Fruit fly (Drosophila melanogaster) whole organism, embryonic: ENCODE data around the gene CG15212.

Experiments used
- Blimp-1 ChIP-seq: fragments of 200-800 bp; sonication (Bioruptor generic); optimal IDR thresholded peaks from 3 replicates; lab custom pipeline; 2018; ENCODE audit warnings: missing biosample characterization, missing genetic modification characterization, mild to moderate bottlenecking, moderate library complexity, missing genetic modification reagents
- CG10431 ChIP-seq: fragments of 200-800 bp; sonication (Bioruptor generic); optimal IDR thresholded peaks from 3 replicates; lab custom pipeline; 2018; ENCODE audit warnings: missing biosample characterization, mild to moderate bottlenecking, missing genetic modification characterization
- CG12744 ChIP-seq: fragments of 200-800 bp; sonication (Bioruptor generic); optimal IDR thresholded peaks from 2 replicates; lab custom pipeline; 2016; ENCODE audit warnings: missing biosample characterization, missing genetic modification characterization
- CG13296 ChIP-seq: fragments of 200-800 bp; sonication (Bioruptor generic); optimal IDR thresholded peaks from 3 replicates; lab custom pipeline; 2018; ENCODE audit warnings: missing biosample characterization, mild to moderate bottlenecking, missing genetic modification characterization
- CG14050 ChIP-seq: fragments of 200-800 bp; sonication (Bioruptor generic); IDR thresholded peaks from 3 replicates; pipeline ENCODE4 v1.3.6; 2022; ENCODE audit warnings: missing biosample characterization, missing genetic modification characterization
- CG14441 ChIP-seq: fragments of 200-800 bp; sonication (Bioruptor generic); IDR thresholded peaks from 2 replicates; pipeline ENCODE4 v1.3.6; 2022; ENCODE audit warnings: missing biosample characterization, missing genetic modification characterization
- CG14667 ChIP-seq: fragments of 200-800 bp; sonication (Bioruptor generic); IDR thresholded peaks from 2 replicates; pipeline ENCODE4 v1.3.6; 2022; ENCODE audit warnings: missing biosample characterization, missing genetic modification characterization
- CG15514 ChIP-seq: fragments of 200-800 bp; sonication (Bioruptor generic); optimal IDR thresholded peaks from 3 replicates; lab custom pipeline; 2017; ENCODE audit warnings: missing biosample characterization, missing genetic modification characterization, mild to moderate bottlenecking, moderate library complexity, missing genetic modification reagents
- CG17385 ChIP-seq: fragments of 200-800 bp; sonication (Bioruptor generic); optimal IDR thresholded peaks from 3 replicates; lab custom pipeline; 2018; ENCODE audit warnings: missing biosample characterization, mild to moderate bottlenecking, missing genetic modification characterization
- CG18262 ChIP-seq: fragments of 200-800 bp; optimal IDR thresholded peaks from 3 replicates; lab custom pipeline; 2019; ENCODE audit warnings: missing biosample characterization, mild to moderate bottlenecking, missing genetic modification characterization, moderate library complexity
- CG18619 ChIP-seq: fragments of 200-800 bp; sonication (Bioruptor generic); optimal IDR thresholded peaks from 3 replicates; lab custom pipeline; 2017; ENCODE audit warnings: missing biosample characterization, mild to moderate bottlenecking, missing genetic modification characterization
- CG30431 ChIP-seq: fragments of 200-800 bp; sonication (Bioruptor generic); optimal IDR thresholded peaks from 2 replicates; lab custom pipeline; 2017; ENCODE audit warnings: missing biosample characterization, missing genetic modification characterization
- CG6175 ChIP-seq: fragments of 200-800 bp; sonication (Bioruptor generic); IDR thresholded peaks from 3 replicates; pipeline ENCODE4 v1.3.6; 2022; ENCODE audit warnings: missing biosample characterization, missing genetic modification characterization
- Chrac-16 ChIP-seq: fragments of 200-800 bp; sonication (Bioruptor generic); optimal IDR thresholded peaks from 3 replicates; lab custom pipeline; 2016; ENCODE audit warnings: missing biosample characterization, missing genetic modification characterization
- Dp ChIP-seq: fragments of 200-800 bp; sonication (Bioruptor generic); optimal IDR thresholded peaks from 2 replicates; lab custom pipeline; 2018; ENCODE audit warnings: missing biosample characterization, mild to moderate bottlenecking, missing genetic modification characterization, moderate library complexity
- E2f2 ChIP-seq: fragments of 200-800 bp; sonication (Bioruptor generic); IDR thresholded peaks from 2 replicates; pipeline ENCODE4 v1.3.6; 2022; ENCODE audit warnings: missing biosample characterization, missing genetic modification characterization
- ERR ChIP-seq: fragments of 200-800 bp; sonication (Bioruptor generic); optimal IDR thresholded peaks from 2 replicates; lab custom pipeline; 2016; ENCODE audit warnings: missing biosample characterization, missing genetic modification characterization
- Fer1 ChIP-seq: fragments of 200-800 bp; sonication (Bioruptor generic); optimal IDR thresholded peaks from 2 replicates; lab custom pipeline; 2017; ENCODE audit warnings: missing biosample characterization, mild to moderate bottlenecking, missing genetic modification characterization
- Gsc ChIP-seq: fragments of 200-800 bp; sonication (Bioruptor generic); IDR thresholded peaks from 2 replicates; pipeline ENCODE4 v1.3.6; 2022; ENCODE audit warnings: missing biosample characterization, missing genetic modification characterization
- HLH4C ChIP-seq: fragments of 200-800 bp; sonication (Bioruptor generic); IDR thresholded peaks from 3 replicates; pipeline ENCODE4 v1.3.6; 2022; ENCODE audit warnings: missing biosample characterization, missing genetic modification characterization; ENCODE audit not compliant: partially characterized antibody
- Hr39 ChIP-seq: fragments of >200 bp; optimal IDR thresholded peaks from 2 replicates; lab custom pipeline; 2017
- Hr78 ChIP-seq, 2 experiments: fragments of 200-800 bp in 1 of 2; fragments of >200 bp in 1 of 2; sonication (Bioruptor generic) in 1 of 2; optimal IDR thresholded peaks; 2 replicates each; lab custom pipeline; 2017 to 2019; ENCODE audit warnings: missing biosample characterization in 2 of 2, missing genetic modification characterization in 2 of 2, mild to moderate bottlenecking in 1 of 2, moderate library complexity in 1 of 2
- MBD-R2 ChIP-seq: fragments of 200-800 bp; sonication (Bioruptor generic); IDR thresholded peaks from 2 replicates; pipeline ENCODE4 v1.3.6; 2022; ENCODE audit warnings: missing biosample characterization, missing genetic modification characterization
- MESR4 ChIP-seq: fragments of 200-800 bp; sonication (Bioruptor generic); optimal IDR thresholded peaks from 2 replicates; lab custom pipeline; 2018; ENCODE audit warnings: missing biosample characterization, mild to moderate bottlenecking, missing genetic modification characterization, moderate library complexity
- Med ChIP-seq: fragments of 200-800 bp; sonication (Bioruptor generic); peaks from one replicate; lab custom pipeline; 2016; ENCODE audit warnings: missing biosample characterization, missing genetic modification characterization, mild to moderate bottlenecking, inconsistent platforms, moderate library complexity
- Opbp ChIP-seq: fragments of 200-800 bp; sonication (Bioruptor generic); IDR thresholded peaks from 3 replicates; pipeline ENCODE4 v1.3.6; 2022; ENCODE audit warnings: missing biosample characterization, missing genetic modification characterization; ENCODE audit not compliant: partially characterized antibody
- Pdp1 ChIP-seq, 2 experiments: fragments of 200-800 bp; sonication (Bioruptor generic); optimal IDR thresholded peaks; 3 replicates each; lab custom pipeline; 2016; ENCODE audit warnings: missing biosample characterization in 2 of 2, missing genetic modification characterization in 2 of 2, mild to moderate bottlenecking in 1 of 2, moderate library complexity in 1 of 2
- Poxn ChIP-seq: fragments of 200-800 bp; sonication (Bioruptor generic); IDR thresholded peaks from 2 replicates; pipeline ENCODE4 v1.3.6; 2022; ENCODE audit warnings: missing biosample characterization, missing genetic modification characterization
- Ptx1 ChIP-seq: fragments of 200-800 bp; sonication (Bioruptor generic); IDR thresholded peaks from 2 replicates; pipeline ENCODE4 v1.3.6; 2022; ENCODE audit warnings: missing biosample characterization, missing genetic modification characterization
- Rfx ChIP-seq: fragments of 200-800 bp; sonication (Bioruptor generic); IDR thresholded peaks from 2 replicates; pipeline ENCODE4 v1.3.6; 2022; ENCODE audit warnings: missing biosample characterization, missing genetic modification characterization
- Stat92E ChIP-seq, 3 experiments: fragments of >200 bp in 2 of 3; fragments of 200-800 bp in 1 of 3; sonication (Bioruptor generic) in 1 of 3; optimal IDR thresholded peaks; 2 replicates each; lab custom pipeline; 2017 to 2019; ENCODE audit warnings: missing biosample characterization in 3 of 3, missing genetic modification characterization in 3 of 3, mild to moderate bottlenecking in 1 of 3, moderate library complexity in 1 of 3
- Tbp ChIP-seq: fragments of >200 bp; optimal IDR thresholded peaks from 2 replicates; lab custom pipeline; 2018; ENCODE audit warnings: missing biosample characterization, missing genetic modification characterization
- bsh ChIP-seq, 2 experiments: fragments of 200-800 bp; sonication (Bioruptor generic); optimal IDR thresholded peaks; 2 replicates each; lab custom pipeline; 2017 to 2018; ENCODE audit warnings: mild to moderate bottlenecking in 2 of 2, missing biosample characterization in 2 of 2, missing genetic modification characterization in 2 of 2, moderate library complexity in 1 of 2
- crp ChIP-seq, 2 experiments: fragments of 200-800 bp; sonication (Bioruptor generic); optimal IDR thresholded peaks; 2 replicates in 1 of 2; 3 replicates in 1 of 2; lab custom pipeline; 2017; ENCODE audit warnings: missing biosample characterization in 2 of 2, missing genetic modification characterization in 2 of 2, mild to moderate bottlenecking in 1 of 2, moderate library complexity in 1 of 2
- exex ChIP-seq: fragments of 200-800 bp; sonication (Bioruptor generic); optimal IDR thresholded peaks from 4 replicates; lab custom pipeline; 2018; ENCODE audit warnings: missing biosample characterization, mild to moderate bottlenecking, missing genetic modification characterization, moderate library complexity
- gsb-n ChIP-seq: fragments of 200-800 bp; sonication (Bioruptor generic); optimal IDR thresholded peaks from 3 replicates; lab custom pipeline; 2018; ENCODE audit warnings: missing biosample characterization, mild to moderate bottlenecking, missing genetic modification characterization
- nom ChIP-seq: fragments of 200-800 bp; sonication (Bioruptor generic); optimal IDR thresholded peaks from 2 replicates; lab custom pipeline; 2017; ENCODE audit warnings: missing biosample characterization, missing genetic modification characterization, mild to moderate bottlenecking, moderate library complexity, missing genetic modification reagents
- org-1 ChIP-seq: fragments of 200-800 bp; sonication (Bioruptor generic); optimal IDR thresholded peaks from 2 replicates; lab custom pipeline; 2017; ENCODE audit warnings: missing biosample characterization, missing genetic modification characterization
- p53 ChIP-seq: fragments of 200-800 bp; sonication (Bioruptor generic); optimal IDR thresholded peaks from 2 replicates; lab custom pipeline; 2016; ENCODE audit warnings: missing biosample characterization, missing genetic modification characterization
- prd ChIP-seq, 3 experiments: fragments of >200 bp in 2 of 3; fragments of 200-800 bp in 1 of 3; sonication (Bioruptor generic) in 1 of 3; optimal IDR thresholded peaks in 2 of 3; IDR thresholded peaks in 1 of 3; 2 replicates in 2 of 3; 3 replicates in 1 of 3; pipeline versions ENCODE4 v1.3.6 to Lab custom; 2017 to 2022; ENCODE audit warnings: missing biosample characterization in 1 of 3, missing genetic modification characterization in 1 of 3
- pum ChIP-seq: fragments of 200-800 bp; sonication (Bioruptor generic); optimal IDR thresholded peaks from 2 replicates; lab custom pipeline; 2016; ENCODE audit warnings: missing biosample characterization, missing genetic modification characterization
- pzg ChIP-seq: fragments of 200-800 bp; sonication (Bioruptor generic); optimal IDR thresholded peaks from 3 replicates; lab custom pipeline; 2018; ENCODE audit warnings: missing biosample characterization, mild to moderate bottlenecking, missing genetic modification characterization, moderate library complexity
- sens ChIP-seq: fragments of 200-800 bp; sonication (Bioruptor generic); peaks from one replicate; lab custom pipeline; 2016; ENCODE audit warnings: missing biosample characterization, missing genetic modification characterization
- tap ChIP-seq: fragments of 200-800 bp; optimal IDR thresholded peaks from 3 replicates; lab custom pipeline; 2019; ENCODE audit warnings: missing biosample characterization, mild to moderate bottlenecking, missing genetic modification characterization, moderate library complexity

The CG15212 gene

DNA sequence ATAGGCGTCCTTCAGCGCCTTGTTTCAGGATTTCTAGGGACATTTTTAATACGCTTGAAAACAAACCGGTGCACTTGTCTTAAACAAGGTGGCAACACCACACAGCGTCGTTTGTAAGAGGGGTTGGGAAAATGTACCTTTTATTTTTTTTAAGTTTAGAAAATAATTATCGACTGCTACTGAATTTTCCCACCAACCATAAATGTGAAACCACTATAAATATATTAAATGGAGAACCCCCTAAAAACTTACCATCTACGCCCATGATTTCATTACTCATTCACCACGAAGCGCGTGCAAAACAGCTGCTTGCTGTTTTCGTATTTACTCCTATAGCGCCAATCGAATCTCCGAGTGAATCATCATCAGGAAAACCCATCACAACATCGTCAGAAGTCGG lies 8.0 kb downstream of the CG15212 start, which contains the start of the genes Tcs5 and CHMP2B (continued):
- TF ChIP-seq CG14667 (GFP tag; lab: Robert Waterston, UW), result peak; percentile 100
- TF ChIP-seq, all 482 proteins: peak for 447

DNA sequence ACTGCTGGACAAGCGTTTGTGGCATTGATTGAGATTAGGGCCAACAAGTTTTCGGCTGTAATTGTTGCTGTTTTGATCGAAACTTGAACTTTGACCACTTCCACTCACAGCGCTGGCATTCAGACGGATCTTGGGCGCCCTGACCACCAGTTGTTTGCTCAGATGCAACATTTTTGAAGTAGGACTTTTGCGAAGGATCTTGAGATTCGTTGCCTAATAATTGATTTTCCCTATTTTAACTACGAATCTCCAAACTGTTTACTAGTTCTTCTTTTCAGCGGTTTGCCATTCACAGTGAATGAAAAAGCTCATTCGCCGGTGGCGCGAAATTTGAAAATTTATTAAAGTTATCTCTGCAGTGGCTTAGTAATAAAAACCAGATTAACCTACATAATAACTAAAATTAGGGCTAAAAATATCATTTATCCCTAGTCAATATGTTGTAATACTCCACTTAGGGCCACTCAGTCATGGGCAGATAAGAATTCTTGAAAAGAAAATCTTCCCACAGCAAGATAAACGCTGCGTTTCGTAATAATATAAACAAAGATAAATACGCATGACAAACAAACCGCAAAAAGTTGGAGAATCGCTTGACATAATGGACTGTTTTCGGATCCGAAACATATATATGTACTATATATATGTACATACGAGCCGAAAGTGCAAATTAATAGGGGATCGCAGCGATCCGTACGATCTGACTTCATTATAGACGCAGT lies 10.2 kb downstream of the CG15212 start, which contains the start of the genes Dhrs4 and Gdap1:
TSS of gene Dhrs4 (minus strand) at position 267 of the 722 bp plus-strand sequence.
TSS of gene Gdap1 (plus strand) at position 574 of the 722 bp plus-strand sequence.
- peak; percentile 35 for TF ChIP-seq MBD-R2 (GFP tag; lab: Robert Waterston, UW)
- TF ChIP-seq Rfx (GFP tag; lab: Robert Waterston, UW), result 0 out of 2 replicates have a peak, but pooled peaks have one; percentile 21
- TF ChIP-seq Fer1 (GFP tag; lab: Kevin White, UChicago), result peak; percentile 42
- TF ChIP-seq CG13296 (GFP tag; lab: Kevin White, UChicago), result peak; percentile 40
- TF ChIP-seq Med (GFP tag; lab: Kevin White, UChicago), result peak; percentile 56
- no peak for TF ChIP-seq Gsc
- peak in 1 of 2 experiments; percentile 67 for TF ChIP-seq crp (GFP tag; optimal IDR thresholded peaks at IDR 0.05; lab: Kevin White, UChicago)
- TF ChIP-seq Pdp1 (GFP tag; optimal IDR thresholded peaks at IDR 0.05; lab: Kevin White, UChicago), result peak in 1 of 2 experiments; percentile 44
- TF ChIP-seq sens (GFP tag; lab: Kevin White, UChicago), result peak; percentile 64
- TF ChIP-seq E2f2 (GFP tag; lab: Robert Waterston, UW), result peak; percentile 89
- peak; percentile 87 for TF ChIP-seq Dp
- peak in 1 of 2 experiments; percentile 93 for TF ChIP-seq Hr78 (GFP tag; optimal IDR thresholded peaks at IDR 0.05; lab: Kevin White, UChicago)
- TF ChIP-seq CG6175 (GFP tag; lab: Robert Waterston, UW), result no peak
- TF ChIP-seq CG17385 (GFP tag; lab: Kevin White, UChicago), result peak; percentile 74
- TF ChIP-seq exex (tag; lab: Kevin White, UChicago), result peak; percentile 14
- TF ChIP-seq bsh (GFP tag; optimal IDR thresholded peaks at IDR 0.05; lab: Kevin White, UChicago), result peak in 1 of 2 experiments; percentile 53
- TF ChIP-seq Hr39 (lab: Kevin White, UChicago), result no peak
- no peak for TF ChIP-seq tap (tag; lab: Kevin White, UChicago)
- no peak for TF ChIP-seq pum (GFP tag; lab: Kevin White, UChicago)
- TF ChIP-seq p53 (GFP tag; lab: Kevin White, UChicago), result no peak
- peak; percentile 12 for TF ChIP-seq MESR4 (GFP tag; lab: Kevin White, UChicago)
- TF ChIP-seq nom (GFP tag; lab: Kevin White, UChicago), result peak; percentile 79
- peak; percentile 96 for TF ChIP-seq CG15514 (GFP tag; lab: Kevin White, UChicago)
- no peak for TF ChIP-seq CG18262 (tag; lab: Kevin White, UChicago)
- TF ChIP-seq pzg (GFP tag; lab: Kevin White, UChicago), result peak; percentile 24
- TF ChIP-seq, all 482 proteins: peak for 18

DNA sequence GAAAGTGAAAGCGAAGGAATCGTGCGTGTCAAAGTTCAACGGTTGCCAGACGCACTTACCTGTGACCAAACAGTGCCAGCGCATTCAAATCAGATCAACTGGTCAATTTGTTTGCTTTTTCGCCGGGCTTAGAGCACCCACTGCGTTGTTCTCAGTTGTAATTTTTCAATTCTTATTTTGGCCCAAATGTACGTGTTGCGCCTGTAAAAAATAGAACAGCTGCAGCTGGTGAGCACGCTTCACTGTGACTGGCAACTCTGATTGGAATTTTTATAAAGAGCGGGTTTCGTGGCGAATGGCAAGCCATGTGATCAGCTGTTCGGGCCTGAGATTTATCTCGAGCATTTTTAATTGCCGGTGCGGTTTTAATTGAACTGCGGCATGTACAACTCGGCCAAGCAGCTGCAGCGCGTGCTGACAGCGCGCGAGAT lies 14.5 kb downstream of the CG15212 start, which contains the start of the genes Fitm and AlaRS-m:
TSS of gene Fitm (minus strand) at position 250 of the 431 bp plus-strand sequence.
TSS of gene AlaRS-m (plus strand) at position 285 of the 431 bp plus-strand sequence.
- TF ChIP-seq Ptx1 (GFP tag; lab: Robert Waterston, UW) (no peak), CG14441 (GFP tag; lab: Robert Waterston, UW) (no peak), Poxn (no peak), Tbp (no peak), HLH4C (GFP tag; lab: Robert Waterston, UW) (0 out of 3 replicates have a peak, but pooled peaks have one; percentile 35), gsb-n (tag; lab: Kevin White, UChicago) (no peak), sens (GFP tag; lab: Kevin White, UChicago) (peak; percentile 88), ERR (no peak), Stat92E (GFP tag; optimal IDR thresholded peaks at IDR 0.05; lab: Kevin White, UChicago) (no peak), prd (optimal IDR thresholded peaks at IDR 0.05; lab: Kevin White, UChicago) (no peak), prd (GFP tag; IDR thresholded peaks at IDR 0.05; lab: Robert Waterston, UW) (no peak), CG10431 (GFP tag; lab: Kevin White, UChicago) (no peak), Chrac-16 (GFP tag; lab: Kevin White, UChicago) (no peak), CG14050 (no peak), CG30431 (GFP tag; lab: Kevin White, UChicago) (no peak), Blimp-1 (GFP tag; lab: Kevin White, UChicago) (peak; percentile 99), Med (GFP tag; lab: Kevin White, UChicago) (peak; percentile 68), org-1 (GFP tag; lab: Kevin White, UChicago) (no peak), Opbp (GFP tag; lab: Robert Waterston, UW) (0 out of 3 replicates have a peak, but pooled peaks have one; percentile 8), CG12744 (GFP tag; lab: Kevin White, UChicago) (no peak), CG18619 (GFP tag; lab: Kevin White, UChicago) (no peak)
